Worm (Caenorhabditis elegans): ENCODE measurements around the gene fbxc-28.
A peak's percentile ranks its signal among the peaks of the same experiment; 100 is the strongest.

Gene fbxc-28

DNA sequence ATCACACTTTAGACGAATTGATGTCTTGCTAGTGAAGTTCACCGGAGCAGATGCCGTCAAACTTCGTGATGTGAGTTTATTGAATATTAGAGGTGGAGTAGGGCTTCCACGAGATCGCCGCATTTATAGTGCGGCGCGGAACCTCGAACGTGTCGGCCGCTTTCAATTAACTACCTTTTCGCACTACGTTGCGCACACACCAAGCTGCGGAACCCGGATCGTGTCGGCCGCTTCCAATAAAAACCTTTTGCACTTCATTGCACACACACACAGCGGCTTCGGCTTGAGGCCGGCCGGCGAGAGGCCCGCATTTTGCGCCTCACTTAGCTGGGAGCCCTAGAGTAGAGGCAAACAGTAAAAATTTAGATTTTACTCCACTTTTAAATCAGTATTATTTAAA is 18.3 kb upstream of the fbxc-28 start:
- TF ChIP-seq snpc-4 (tag; optimal IDR thresholded peaks at IDR 0.05) (peak; percentile 75), ZK546.5 (tag; optimal IDR thresholded peaks at IDR 0.05) (no peak)

DNA sequence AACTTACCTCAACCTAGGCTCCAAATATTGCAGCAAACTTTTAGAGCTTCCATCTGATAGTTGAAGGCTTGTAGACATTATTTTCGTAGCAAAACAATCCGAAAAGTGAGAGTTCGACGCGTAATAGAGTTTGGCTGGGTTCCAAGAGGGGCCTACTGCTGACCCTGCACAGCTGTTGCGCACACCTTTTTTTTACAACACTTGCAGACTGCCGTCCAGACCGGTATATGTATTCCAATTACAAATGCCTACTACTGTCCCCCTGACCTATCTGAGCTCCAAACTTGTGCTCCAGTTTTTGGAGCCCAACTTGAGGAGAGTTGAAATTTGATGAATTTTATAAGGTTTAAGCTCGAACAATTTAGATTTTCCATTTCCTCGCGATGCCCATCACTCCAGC is 14.1 kb upstream of the fbxc-28 start, which contains the start of the genes fbxc-24 and fbxc-27:
Gene fbxc-24, minus strand, starts transcription at position 101 of the 400 bp plus-strand sequence.
Gene fbxc-27, plus strand, starts transcription at position 216 of the 400 bp plus-strand sequence.
- no peak for TF ChIP-seq nhr-10 (tag; optimal IDR thresholded peaks at IDR 0.05)
- TF ChIP-seq snpc-4 (tag; optimal IDR thresholded peaks at IDR 0.05): no peak
- TF ChIP-seq nhr-21 (tag; optimal IDR thresholded peaks at IDR 0.05): no peak
- no peak for TF ChIP-seq nhr-23 (tag; optimal IDR thresholded peaks at IDR 0.05)
- TF ChIP-seq ztf-11 (tag; optimal IDR thresholded peaks at IDR 0.05): no peak
- TF ChIP-seq nhr-11 (tag; optimal IDR thresholded peaks at IDR 0.05): no peak
- no peak for TF ChIP-seq alr-1 (tag; optimal IDR thresholded peaks at IDR 0.05)
- TF ChIP-seq Y55F3AM.14 (GFP tag; optimal IDR thresholded peaks at IDR 0.05): no peak
- no peak for TF ChIP-seq unc-62 (GFP tag; optimal IDR thresholded peaks at IDR 0.05)
- no peak for TF ChIP-seq C34F6.9 (tag; optimal IDR thresholded peaks at IDR 0.05)
- no peak for TF ChIP-seq mdl-1 (tag; optimal IDR thresholded peaks at IDR 0.05)
- no peak for TF ChIP-seq sma-3 (GFP tag; optimal IDR thresholded peaks at IDR 0.05)
- TF ChIP-seq lin-13 (GFP tag; optimal IDR thresholded peaks at IDR 0.05): no peak
- TF ChIP-seq gmeb-1 (tag; optimal IDR thresholded peaks at IDR 0.05): no peak
- TF ChIP-seq elt-3 (tag; optimal IDR thresholded peaks at IDR 0.05): no peak
- no peak for TF ChIP-seq ceh-82 (tag; optimal IDR thresholded peaks at IDR 0.05)
- no peak for TF ChIP-seq ZK546.5 (tag; optimal IDR thresholded peaks at IDR 0.05)
- TF ChIP-seq ama-1 (optimal IDR thresholded peaks at IDR 0.05): no peak
- no peak for TF ChIP-seq unc-55 (GFP tag; optimal IDR thresholded peaks at IDR 0.05)

DNA sequence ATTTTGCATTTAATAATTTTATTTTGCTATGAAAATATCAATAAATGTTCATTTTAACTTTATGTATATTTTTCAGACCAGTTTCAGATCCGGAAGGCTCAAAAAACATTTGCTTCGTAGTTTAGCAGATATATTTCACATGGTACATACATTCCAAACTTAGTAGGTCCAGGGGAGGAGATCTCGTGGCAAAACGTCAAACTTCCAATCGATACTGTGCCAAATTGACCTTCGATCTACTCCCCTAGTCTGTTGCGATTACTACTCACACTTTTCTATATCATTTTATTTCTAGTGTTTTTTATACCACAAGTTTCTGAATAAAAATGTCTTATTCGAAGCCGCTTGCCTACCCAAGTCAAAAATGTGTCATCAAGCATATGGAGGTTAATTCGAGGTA is 11.9 kb upstream of the fbxc-28 start, which contains the start of gene fbxc-31:
Gene fbxc-31, plus strand, starts transcription at position 301 of the 400 bp plus-strand sequence.
- TF ChIP-seq elt-3 (tag; optimal IDR thresholded peaks at IDR 0.05): no peak
- no peak for TF ChIP-seq sma-9 (GFP tag; optimal IDR thresholded peaks at IDR 0.05)
- TF ChIP-seq sma-9 (tag; optimal IDR thresholded peaks at IDR 0.05): no peak
- TF ChIP-seq ceh-16 (tag; optimal IDR thresholded peaks at IDR 0.05): no peak
- TF ChIP-seq ztf-4 (tag; optimal IDR thresholded peaks at IDR 0.05): no peak
- TF ChIP-seq nhr-12 (tag; optimal IDR thresholded peaks at IDR 0.05): no peak
- no peak for TF ChIP-seq mdl-1 (tag; optimal IDR thresholded peaks at IDR 0.05)
- no peak for TF ChIP-seq nhr-129 (tag; optimal IDR thresholded peaks at IDR 0.05)
- TF ChIP-seq ama-1 (optimal IDR thresholded peaks at IDR 0.05): no peak
- no peak for TF ChIP-seq peb-1 (tag; optimal IDR thresholded peaks at IDR 0.05)
- no peak for TF ChIP-seq R02D3.7 (tag; optimal IDR thresholded peaks at IDR 0.05)
- TF ChIP-seq unc-55 (GFP tag; optimal IDR thresholded peaks at IDR 0.05): no peak
- TF ChIP-seq unc-39 (tag; optimal IDR thresholded peaks at IDR 0.05): no peak
- no peak for TF ChIP-seq ztf-11 (tag; optimal IDR thresholded peaks at IDR 0.05)
- TF ChIP-seq elt-1 (tag; optimal IDR thresholded peaks at IDR 0.05): no peak
- TF ChIP-seq mbf-1 (tag; optimal IDR thresholded peaks at IDR 0.05): no peak

DNA sequence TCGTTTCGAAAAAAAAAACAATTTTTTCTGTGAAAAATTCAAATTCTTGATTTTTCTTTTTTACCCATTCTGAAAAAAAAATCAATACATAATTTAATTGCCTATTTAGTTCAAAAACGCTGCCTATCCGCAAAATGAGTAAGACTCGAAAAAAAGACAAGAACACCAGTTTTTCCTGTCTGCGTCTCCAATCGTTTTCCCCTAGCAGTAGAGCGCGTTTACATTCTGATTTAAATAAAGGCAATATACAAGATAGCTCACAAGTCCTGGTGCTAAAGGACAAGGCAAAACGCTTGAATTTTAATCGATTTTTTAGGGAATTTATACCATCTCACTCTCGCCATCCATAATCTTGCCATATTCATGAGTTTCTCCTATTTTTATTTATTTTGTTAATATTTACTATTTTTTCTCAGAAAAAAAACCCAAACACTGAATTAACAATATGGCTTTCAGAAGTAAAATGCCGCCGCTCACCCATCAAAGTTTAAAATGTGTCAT is 10.3 kb upstream of the fbxc-28 start, which contains the start of gene fbxc-33:
Gene fbxc-33, plus strand, starts transcription at position 451 of the 501 bp plus-strand sequence.
- TF ChIP-seq F13H6.1 (tag; optimal IDR thresholded peaks at IDR 0.05) (no peak), sma-3 (GFP tag; optimal IDR thresholded peaks at IDR 0.05) (no peak), nhr-25 (tag; optimal IDR thresholded peaks at IDR 0.05) (no peak), elt-3 (tag; optimal IDR thresholded peaks at IDR 0.05) (no peak), crh-2 (tag; optimal IDR thresholded peaks at IDR 0.05) (no peak), ZK546.5 (tag; optimal IDR thresholded peaks at IDR 0.05) (no peak), nhr-11 (tag; optimal IDR thresholded peaks at IDR 0.05) (no peak), lin-39 (tag; optimal IDR thresholded peaks at IDR 0.05) (no peak), dmd-4 (tag; optimal IDR thresholded peaks at IDR 0.05) (no peak), Y55F3AM.14 (GFP tag; optimal IDR thresholded peaks at IDR 0.05) (no peak), nhr-10 (tag; optimal IDR thresholded peaks at IDR 0.05) (no peak), nhr-23 (tag; optimal IDR thresholded peaks at IDR 0.05) (no peak), unc-39 (tag; optimal IDR thresholded peaks at IDR 0.05) (no peak), nhr-12 (tag; optimal IDR thresholded peaks at IDR 0.05) (no peak), nhr-6 (tag; optimal IDR thresholded peaks at IDR 0.05) (no peak), sem-4 (tag; optimal IDR thresholded peaks at IDR 0.05) (no peak), nhr-129 (tag; optimal IDR thresholded peaks at IDR 0.05) (peak; percentile 1), nhr-237 (tag; optimal IDR thresholded peaks at IDR 0.05) (no peak), elt-1 (tag; optimal IDR thresholded peaks at IDR 0.05) (no peak), aly-2 (tag; optimal IDR thresholded peaks at IDR 0.05) (no peak), blmp-1 (tag; optimal IDR thresholded peaks at IDR 0.05; ENCODE audit: insufficient read depth) (no peak), lin-11 (tag; optimal IDR thresholded peaks at IDR 0.05) (no peak), C34F6.9 (tag; optimal IDR thresholded peaks at IDR 0.05) (peak; percentile 67), lin-13 (GFP tag; optimal IDR thresholded peaks at IDR 0.05) (no peak), peb-1 (tag; optimal IDR thresholded peaks at IDR 0.05) (no peak), ceh-16 (tag; optimal IDR thresholded peaks at IDR 0.05) (no peak), nhr-77 (tag; optimal IDR thresholded peaks at IDR 0.05) (no peak), unc-55 (GFP tag; optimal IDR thresholded peaks at IDR 0.05) (peak; percentile 53), nhr-21 (tag; optimal IDR thresholded peaks at IDR 0.05) (no peak), mdl-1 (tag; optimal IDR thresholded peaks at IDR 0.05) (no peak), mbf-1 (tag; optimal IDR thresholded peaks at IDR 0.05) (no peak), zag-1 (tag; optimal IDR thresholded peaks at IDR 0.05) (no peak), snpc-4 (tag; optimal IDR thresholded peaks at IDR 0.05) (no peak), lsy-2 (tag; optimal IDR thresholded peaks at IDR 0.05) (no peak), mab-5 (tag; optimal IDR thresholded peaks at IDR 0.05) (no peak), egl-27 (tag; optimal IDR thresholded peaks at IDR 0.05) (no peak)
